Fruit fly (Drosophila melanogaster): ENCODE results near the gene mei-41.

Gene mei-41

DNA sequence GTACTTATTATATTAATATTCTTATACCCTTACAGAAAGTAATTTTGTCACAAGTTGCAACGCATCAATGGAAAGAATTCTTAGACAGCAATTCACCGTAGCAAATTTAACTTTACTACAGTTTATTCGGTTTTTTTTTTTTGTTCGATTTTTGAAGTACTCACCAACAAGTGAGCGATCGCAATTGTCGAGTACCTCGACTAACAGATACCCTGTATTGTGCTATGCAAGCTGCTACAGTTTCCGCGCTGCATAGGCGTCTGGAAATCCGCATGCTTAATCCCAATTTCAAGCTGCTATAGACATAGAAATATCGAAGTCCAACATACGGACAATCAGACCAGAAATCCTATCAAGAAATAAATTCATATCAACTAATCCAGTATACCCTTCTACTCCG lies 22.9 kb upstream of the mei-41 start (continued):
- peak; percentile 50; the same call in 2 of the 3 replicates for TF ChIP-seq CG14860 (GFP tag; IDR thresholded peaks at IDR 0.05; ENCODE audit: partially characterized antibody)
- TF ChIP-seq CG1602 (GFP tag; optimal IDR thresholded peaks at IDR 0.05), result no peak
- no peak for TF ChIP-seq Ravus (GFP tag; IDR thresholded peaks at IDR 0.05)
- TF ChIP-seq Max (GFP tag; optimal IDR thresholded peaks at IDR 0.05), result no peak
- no peak for TF ChIP-seq crc (GFP tag; optimal IDR thresholded peaks at IDR 0.05)
- no peak for TF ChIP-seq Dref (GFP tag; IDR thresholded peaks at IDR 0.05)
- TF ChIP-seq CG7556 (GFP tag; optimal IDR thresholded peaks at IDR 0.05), result no peak
- no peak for TF ChIP-seq Pdp1 (GFP tag; optimal IDR thresholded peaks at IDR 0.05)
- no peak for TF ChIP-seq Hr51 (GFP tag; optimal IDR thresholded peaks at IDR 0.05)
- TF ChIP-seq ttk (GFP tag; IDR thresholded peaks at IDR 0.05), result no peak
- TF ChIP-seq C15 (GFP tag; IDR thresholded peaks at IDR 0.05), result no peak
- peak; percentile 55; the same call in 2 of the 3 replicates for TF ChIP-seq HLH4C (GFP tag; IDR thresholded peaks at IDR 0.05; ENCODE audit: partially characterized antibody)
- no peak for TF ChIP-seq CG8944 (GFP tag; optimal IDR thresholded peaks at IDR 0.05)
- peak; percentile 52; the same call in 2 of the 3 replicates for TF ChIP-seq CG7963 (GFP tag; IDR thresholded peaks at IDR 0.05; ENCODE audit: partially characterized antibody)
- TF ChIP-seq CG7745 (tag; optimal IDR thresholded peaks at IDR 0.05), result no peak
- no peak for TF ChIP-seq Bgb (GFP tag; IDR thresholded peaks at IDR 0.05; ENCODE audit: partially characterized antibody)
- no peak for TF ChIP-seq E2f2 (GFP tag; IDR thresholded peaks at IDR 0.05)
- TF ChIP-seq hth (optimal IDR thresholded peaks at IDR 0.05), result no peak
- TF ChIP-seq CTCF (GFP tag; optimal IDR thresholded peaks at IDR 0.05), result no peak
- no peak for TF ChIP-seq dati (GFP tag; IDR thresholded peaks at IDR 0.05)
- no peak for TF ChIP-seq Trl (optimal IDR thresholded peaks at IDR 0.05)
- no peak for TF ChIP-seq Trl (GFP tag; optimal IDR thresholded peaks at IDR 0.05)
- TF ChIP-seq tx (GFP tag; optimal IDR thresholded peaks at IDR 0.05), result no peak
- no peak for TF ChIP-seq CG14050 (GFP tag; IDR thresholded peaks at IDR 0.05)
- TF ChIP-seq CG10366 (GFP tag; IDR thresholded peaks at IDR 0.05), result no peak
- peak; percentile 23 for TF ChIP-seq Scr (GFP tag; IDR thresholded peaks at IDR 0.05; ENCODE audit: partially characterized antibody)
- TF ChIP-seq gcm2 (GFP tag; optimal IDR thresholded peaks at IDR 0.05), result no peak
- TF ChIP-seq CG4617 (GFP tag; optimal IDR thresholded peaks at IDR 0.05; ENCODE audit: borderline replicate concordance), result no peak
- TF ChIP-seq inv (GFP tag; IDR thresholded peaks at IDR 0.05; ENCODE audit: partially characterized antibody), result peak; percentile 36; the same call in 1 of the 2 replicates
- TF ChIP-seq ATbp (GFP tag; optimal IDR thresholded peaks at IDR 0.05), result no peak
- no peak for TF ChIP-seq en (GFP tag; optimal IDR thresholded peaks at IDR 0.05)
- TF ChIP-seq CG9609 (GFP tag; optimal IDR thresholded peaks at IDR 0.05), result no peak
- no peak for TF ChIP-seq gsb-n (tag; optimal IDR thresholded peaks at IDR 0.05)
- no peak for TF ChIP-seq dan (GFP tag; IDR thresholded peaks at IDR 0.05)
- no peak for TF ChIP-seq cwo (GFP tag; optimal IDR thresholded peaks at IDR 0.05)
- no peak for TF ChIP-seq Nf-YA (GFP tag; IDR thresholded peaks at IDR 0.05)
- no peak for TF ChIP-seq ind (GFP tag; optimal IDR thresholded peaks at IDR 0.05)
- no peak for TF ChIP-seq CG12769 (tag; optimal IDR thresholded peaks at IDR 0.05)
- no peak for TF ChIP-seq hbn (GFP tag; IDR thresholded peaks at IDR 0.05; ENCODE audit: partially characterized antibody)
- TF ChIP-seq phol (tag; optimal IDR thresholded peaks at IDR 0.05), result no peak
- no peak for TF ChIP-seq HLH54F (GFP tag; optimal IDR thresholded peaks at IDR 0.05)

DNA sequence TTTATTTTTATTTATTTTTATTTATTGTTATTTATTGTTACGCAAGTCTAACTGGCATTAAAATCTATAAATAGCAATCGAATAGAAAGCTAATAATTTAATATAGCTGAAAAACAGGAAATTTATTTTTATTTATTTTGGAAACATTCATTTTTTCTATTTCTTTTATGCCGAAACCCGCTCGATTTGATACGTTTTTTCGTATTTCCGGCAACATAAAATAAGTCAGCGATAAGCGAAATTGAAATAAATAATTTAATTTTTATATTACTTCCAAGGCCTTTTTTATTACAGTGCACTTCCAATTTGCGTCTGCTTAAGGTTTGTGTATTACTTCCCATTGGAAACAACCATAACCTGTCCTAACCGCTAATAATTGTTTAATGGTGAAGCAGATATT lies 19.6 kb upstream of the mei-41 start:
- TF ChIP-seq CG12659 (GFP tag; optimal IDR thresholded peaks at IDR 0.05), result peak; percentile 18
- TF ChIP-seq chif (GFP tag; optimal IDR thresholded peaks at IDR 0.05), result no peak
- TF ChIP-seq gfzf (GFP tag; optimal IDR thresholded peaks at IDR 0.05), result no peak
- no peak for TF ChIP-seq Myb (GFP tag; optimal IDR thresholded peaks at IDR 0.05)
- peak; percentile 42 for TF ChIP-seq CG3281 (GFP tag; optimal IDR thresholded peaks at IDR 0.05)
- TF ChIP-seq Dp (GFP tag; optimal IDR thresholded peaks at IDR 0.05), result no peak
- no peak for TF ChIP-seq dan (GFP tag; IDR thresholded peaks at IDR 0.05)
- peak; percentile 21 for TF ChIP-seq CG17829 (tag; optimal IDR thresholded peaks at IDR 0.05)
- TF ChIP-seq CG4282 (GFP tag; optimal IDR thresholded peaks at IDR 0.05), result no peak
- TF ChIP-seq CG2116 (GFP tag; optimal IDR thresholded peaks at IDR 0.05), result peak; percentile 3
- TF ChIP-seq CG17912 (GFP tag; optimal IDR thresholded peaks at IDR 0.05), result no peak
- TF ChIP-seq CG8924 (tag; optimal IDR thresholded peaks at IDR 0.05), result no peak
- TF ChIP-seq dpn (GFP tag; optimal IDR thresholded peaks at IDR 0.05), result peak in 1 of 2 experiments; percentile 12
- peak; percentile 59 for TF ChIP-seq gem (tag; optimal IDR thresholded peaks at IDR 0.05)

Data from whole organism, embryonic.